Worm (Caenorhabditis elegans) whole organism, L4 larva: Measurements from ENCODE around the gene eat-3.

Experiments used
- F37D6.2 ChIP-seq: sonication (generic microtip); optimal IDR thresholded peaks from 2 replicates; lab custom pipeline; 2016; ENCODE audit warnings: mild to moderate bottlenecking, missing genetic modification characterization, missing compliant biosample characterization
- F49E8.2 ChIP-seq: sonication (generic microtip); optimal IDR thresholded peaks from 2 replicates; lab custom pipeline; 2016; ENCODE audit warnings: missing compliant biosample characterization, mild to moderate bottlenecking, missing genetic modification characterization, borderline replicate concordance
- T26A8.4 ChIP-seq: fragments of 200-800 bp; sonication (Bioruptor generic); IDR thresholded peaks from 2 replicates; pipeline ENCODE4 v1.3.6; 2022; ENCODE audit warnings: missing genetic modification characterization, missing compliant biosample characterization
- Y105C5A.15 ChIP-seq: fragments of 200-800 bp; sonication (Bioruptor generic); IDR thresholded peaks from 2 replicates; pipeline ENCODE4 v1.3.6; 2022; ENCODE audit warnings: missing genetic modification characterization, missing compliant biosample characterization
- Y75B8A.6 ChIP-seq: fragments of 200-800 bp; sonication (Bioruptor generic); IDR thresholded peaks from 2 replicates; pipeline ENCODE4 v1.3.6; 2022; ENCODE audit warnings: missing genetic modification reagents, missing genetic modification characterization, missing compliant biosample characterization
- aha-1 ChIP-seq: fragments of 150-350 bp; peaks from one replicate; lab custom pipeline; 2014; ENCODE audit warnings: missing biosample characterization, missing genetic modification characterization
- aly-2 ChIP-seq: sonication (generic microtip); optimal IDR thresholded peaks from 2 replicates; lab custom pipeline; 2018; ENCODE audit warnings: missing biosample characterization, missing genetic modification characterization
- ceh-20 ChIP-seq: fragments of 200-800 bp; sonication (Bioruptor generic); IDR thresholded peaks from 2 replicates; pipeline ENCODE4 v1.3.6; 2022; ENCODE audit warnings: missing genetic modification reagents, missing genetic modification characterization, missing compliant biosample characterization
- ceh-44 ChIP-seq: fragments of 200-800 bp; sonication (Bioruptor generic); IDR thresholded peaks from 2 replicates; pipeline ENCODE4 v1.3.6; 2022; ENCODE audit warnings: missing genetic modification reagents, missing genetic modification characterization, missing compliant biosample characterization
- ctbp-1 ChIP-seq: fragments of 200-800 bp; sonication (Bioruptor generic); IDR thresholded peaks from 2 replicates; pipeline ENCODE4 v1.3.6; 2022; ENCODE audit warnings: missing genetic modification reagents, missing genetic modification characterization, missing compliant biosample characterization
- daf-12 ChIP-seq: fragments of 150-350 bp; optimal IDR thresholded peaks from 2 replicates; lab custom pipeline; 2014; ENCODE audit warnings: missing biosample characterization, missing genetic modification reagents, missing genetic modification characterization
- daf-16 ChIP-seq, 3 experiments: sonication (generic microtip); optimal IDR thresholded peaks; 2 replicates each; lab custom pipeline; 2016 to 2017; ENCODE audit warnings: missing genetic modification characterization in 3 of 3, missing genetic modification reagents in 3 of 3, mild to moderate bottlenecking in 2 of 3, missing compliant biosample characterization in 2 of 3, missing biosample characterization in 1 of 3, moderate library complexity in 1 of 3
- dmd-6 ChIP-seq: fragments of 200-800 bp; sonication (Bioruptor generic); IDR thresholded peaks from 2 replicates; pipeline ENCODE4 v1.3.6; 2022; ENCODE audit warnings: missing genetic modification reagents, missing genetic modification characterization, missing compliant biosample characterization
- dmd-8 ChIP-seq: fragments of 200-800 bp; sonication (Bioruptor generic); IDR thresholded peaks from 2 replicates; pipeline ENCODE4 v1.3.6; 2022; ENCODE audit warnings: missing genetic modification characterization, missing compliant biosample characterization
- dmd-9 ChIP-seq: fragments of 200-800 bp; sonication (Bioruptor generic); IDR thresholded peaks from 2 replicates; pipeline ENCODE4 v1.3.6; 2022; ENCODE audit warnings: missing genetic modification reagents, missing genetic modification characterization, missing compliant biosample characterization
- duxl-1 ChIP-seq: sonication (generic microtip); optimal IDR thresholded peaks from 2 replicates; lab custom pipeline; 2016; ENCODE audit warnings: mild to moderate bottlenecking, missing genetic modification characterization, moderate library complexity, missing compliant biosample characterization; ENCODE audit not compliant: poor library complexity
- fkh-10 ChIP-seq: fragments of 150-350 bp; optimal IDR thresholded peaks from 2 replicates; lab custom pipeline; 2014; ENCODE audit warnings: missing biosample characterization, missing genetic modification reagents, missing genetic modification characterization
- hlh-11 ChIP-seq: fragments of 200-800 bp; sonication (Bioruptor generic); optimal IDR thresholded peaks from 2 replicates; lab custom pipeline; 2018; ENCODE audit warnings: mild to moderate bottlenecking, missing genetic modification characterization, missing compliant biosample characterization
- jun-1 ChIP-seq: fragments of 150-350 bp; optimal IDR thresholded peaks from 2 replicates; lab custom pipeline; 2014; ENCODE audit warnings: missing biosample characterization, missing genetic modification reagents, missing genetic modification characterization
- lim-7 ChIP-seq: fragments of 200-800 bp; sonication (Bioruptor generic); IDR thresholded peaks from 2 replicates; pipeline ENCODE4 v1.3.6; 2022; ENCODE audit warnings: missing genetic modification characterization, missing compliant biosample characterization
- lin-29 ChIP-seq: fragments of 200-800 bp; sonication (Bioruptor generic); IDR thresholded peaks from 2 replicates; pipeline ENCODE4 v1.3.6; 2022; ENCODE audit warnings: missing genetic modification reagents, missing genetic modification characterization, missing compliant biosample characterization
- lsy-2 ChIP-seq, 2 experiments: fragments of 150-350 bp in 1 of 2; sonication (generic microtip) in 1 of 2; optimal IDR thresholded peaks; 2 replicates each; lab custom pipeline; 2014 to 2017; ENCODE audit warnings: missing biosample characterization in 2 of 2, missing genetic modification characterization in 2 of 2
- madf-9 ChIP-seq: fragments of 200-800 bp; sonication (Bioruptor generic); conservative IDR thresholded peaks from 2 replicates; pipeline ENCODE4 v1.3.6; 2022; ENCODE audit warnings: missing genetic modification reagents, missing genetic modification characterization, missing compliant biosample characterization
- mdt-29 ChIP-seq: fragments of 200-800 bp; sonication (Bioruptor generic); IDR thresholded peaks from 2 replicates; pipeline ENCODE4 v1.3.6; 2022; ENCODE audit warnings: missing genetic modification reagents, missing genetic modification characterization, missing compliant biosample characterization
- mep-1 ChIP-seq: fragments of 150-350 bp; sonication (generic microtip); optimal IDR thresholded peaks from 3 replicates; lab custom pipeline; 2014; ENCODE audit warnings: missing biosample characterization, missing genetic modification characterization
- mxl-2 ChIP-seq: fragments of 200-800 bp; sonication (Bioruptor generic); conservative IDR thresholded peaks from 2 replicates; pipeline ENCODE4 v1.3.6; 2022; ENCODE audit warnings: missing genetic modification reagents, missing genetic modification characterization, missing compliant biosample characterization
- nhr-11 ChIP-seq: fragments of 150-350 bp; optimal IDR thresholded peaks from 2 replicates; lab custom pipeline; 2014; ENCODE audit warnings: missing biosample characterization, missing genetic modification characterization
- nhr-25 ChIP-seq: sonication (generic microtip); optimal IDR thresholded peaks from 2 replicates; lab custom pipeline; 2017; ENCODE audit warnings: missing genetic modification characterization, mild to moderate bottlenecking, missing compliant biosample characterization, antibody characterized with exemption, moderate library complexity, borderline replicate concordance; ENCODE audit not compliant: insufficient read depth
- nhr-28 ChIP-seq: fragments of 150-350 bp; optimal IDR thresholded peaks from 2 replicates; lab custom pipeline; 2014; ENCODE audit warnings: missing biosample characterization, missing genetic modification characterization
- nhr-48 ChIP-seq: sonication (generic microtip); optimal IDR thresholded peaks from 2 replicates; lab custom pipeline; 2016; ENCODE audit warnings: mild to moderate bottlenecking, missing genetic modification characterization, missing compliant biosample characterization
- nhr-76 ChIP-seq: fragments of 150-350 bp; optimal IDR thresholded peaks from 2 replicates; lab custom pipeline; 2014; ENCODE audit warnings: missing biosample characterization, missing genetic modification characterization
- pha-4 ChIP-seq, 2 experiments: fragments of 150-350 bp in 1 of 2; fragments of 200-800 bp in 1 of 2; sonication (Bioruptor generic) in 1 of 2; IDR thresholded peaks in 1 of 2; optimal IDR thresholded peaks in 1 of 2; 2 replicates each; pipeline versions ENCODE4 v1.3.6 to Lab custom; 2014 to 2022; ENCODE audit warnings: missing genetic modification characterization in 2 of 2, missing genetic modification reagents in 2 of 2, missing biosample characterization in 1 of 2, missing compliant biosample characterization in 1 of 2
- php-3 ChIP-seq: fragments of 200-800 bp; sonication (Bioruptor generic); IDR thresholded peaks from 2 replicates; pipeline ENCODE4 v1.3.6; 2022; ENCODE audit warnings: missing genetic modification reagents, missing genetic modification characterization, missing compliant biosample characterization
- pqm-1 ChIP-seq: sonication (generic microtip); optimal IDR thresholded peaks from 2 replicates; lab custom pipeline; 2017; ENCODE audit warnings: missing biosample characterization, missing genetic modification characterization
- sdz-12 ChIP-seq: fragments of 200-800 bp; sonication (Bioruptor generic); optimal IDR thresholded peaks from 2 replicates; lab custom pipeline; 2018; ENCODE audit warnings: mild to moderate bottlenecking, missing genetic modification characterization, missing compliant biosample characterization
- set-16 ChIP-seq: fragments of 200-800 bp; sonication (Bioruptor generic); IDR thresholded peaks from 2 replicates; pipeline ENCODE4 v1.3.6; 2022; ENCODE audit warnings: missing genetic modification reagents, missing genetic modification characterization, missing compliant biosample characterization
- skn-1 ChIP-seq: fragments of 150-350 bp; optimal IDR thresholded peaks from 2 replicates; lab custom pipeline; 2014; ENCODE audit warnings: missing biosample characterization, missing genetic modification characterization
- snpc-1.2 ChIP-seq: fragments of 200-800 bp; sonication (Bioruptor generic); IDR thresholded peaks from 2 replicates; pipeline ENCODE4 v1.3.6; 2022; ENCODE audit warnings: missing genetic modification reagents, missing genetic modification characterization, missing compliant biosample characterization
- tag-97 ChIP-seq: fragments of 200-800 bp; sonication (Bioruptor generic); IDR thresholded peaks from 2 replicates; pipeline ENCODE4 v1.3.6; 2022; ENCODE audit warnings: missing genetic modification characterization, missing compliant biosample characterization
- unc-130 ChIP-seq: sonication (generic microtip); optimal IDR thresholded peaks from 2 replicates; lab custom pipeline; 2016; ENCODE audit warnings: missing genetic modification reagents, missing genetic modification characterization, missing compliant biosample characterization
- unc-62 ChIP-seq, 3 experiments: fragments of 150-350 bp in 1 of 3; sonication (generic microtip); optimal IDR thresholded peaks in 2 of 3; peaks in 1 of 3; 1 replicate in 1 of 3; 2 replicates in 2 of 3; lab custom pipeline; 2014 to 2017; ENCODE audit warnings: missing biosample characterization in 3 of 3, missing genetic modification characterization in 3 of 3, missing genetic modification reagents in 3 of 3, missing genotype in 1 of 3
- vab-7 ChIP-seq: fragments of 200-800 bp; sonication (Bioruptor generic); IDR thresholded peaks from 2 replicates; pipeline ENCODE4 v1.3.6; 2022; ENCODE audit warnings: missing genetic modification reagents, missing genetic modification characterization, missing compliant biosample characterization
- zfp-2 ChIP-seq: sonication (generic microtip); optimal IDR thresholded peaks from 2 replicates; lab custom pipeline; 2016; ENCODE audit warnings: mild to moderate bottlenecking, missing genetic modification characterization, missing compliant biosample characterization

Gene eat-3

ce11 chrII:9322870-9323349 lies 1.8 kb upstream of the eat-3 start, which contains the start of gene rab-39 (continued):
- TF ChIP-seq lin-29 (GFP tag; lab: Robert Waterston, UW) (no peak), ceh-44 (GFP tag; lab: Robert Waterston, UW) (no peak), duxl-1 (no peak), F37D6.2 (tag; lab: Kevin White, UChicago) (no peak), mep-1 (tag; lab: Kevin White, UChicago) (peak; percentile 32), tag-97 (no peak), pha-4 (GFP tag; IDR thresholded peaks at IDR 0.05; lab: Robert Waterston, UW) (no peak), pha-4 (tag; optimal IDR thresholded peaks at IDR 0.05; lab: Kevin White, UChicago) (no peak), jun-1 (tag; lab: Kevin White, UChicago) (no peak), sdz-12 (GFP tag; lab: Kevin White, UChicago) (no peak), fkh-10 (GFP tag; lab: Kevin White, UChicago) (no peak), ceh-20 (GFP tag; lab: Robert Waterston, UW) (no peak), T26A8.4 (GFP tag; lab: Robert Waterston, UW) (no peak), aly-2 (tag; lab: Kevin White, UChicago) (no peak), Y75B8A.6 (GFP tag; lab: Robert Waterston, UW) (no peak), aha-1 (tag; lab: Kevin White, UChicago) (no peak), nhr-25 (tag; lab: Kevin White, UChicago) (no peak), hlh-11 (peak; percentile 53), F49E8.2 (tag; lab: Kevin White, UChicago) (no peak), unc-130 (GFP tag; lab: Kevin White, UChicago) (no peak), mdt-29 (GFP tag; lab: Robert Waterston, UW) (no peak), dmd-9 (GFP tag; lab: Robert Waterston, UW) (no peak), lsy-2 (tag; optimal IDR thresholded peaks at IDR 0.05; lab: Kevin White, UChicago) (peak in 1 of 2 experiments; percentile 69)

DNA sequence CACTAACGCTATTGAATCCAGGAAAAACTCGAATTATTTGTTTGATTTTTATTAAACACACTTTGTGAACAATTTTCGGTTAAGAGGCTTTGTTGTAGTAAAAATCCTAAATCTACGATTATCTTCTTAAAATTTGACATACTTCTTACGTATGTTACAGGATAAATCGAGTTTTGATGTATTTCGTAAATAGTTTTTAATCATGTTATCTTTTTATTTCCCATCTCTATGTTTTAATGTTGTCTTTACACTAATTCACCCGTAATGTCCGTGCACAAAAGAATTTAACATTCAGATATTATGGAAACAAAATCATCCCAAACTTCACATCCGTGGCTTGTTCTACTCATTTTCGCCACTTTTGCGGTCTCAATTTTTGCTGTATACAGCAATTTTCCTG lies 1.0 kb upstream of the eat-3 start, which contains the start of gene egli-1:
Gene egli-1, plus strand, starts transcription at position 301 of the 400 bp plus-strand sequence.
- no peak for TF ChIP-seq skn-1 (tag; lab: Kevin White, UChicago)
- TF ChIP-seq ctbp-1 (GFP tag; lab: Robert Waterston, UW) = no peak
- no peak for TF ChIP-seq snpc-1.2 (GFP tag; lab: Robert Waterston, UW)
- TF ChIP-seq tag-97 = no peak
- TF ChIP-seq nhr-11 (tag; lab: Kevin White, UChicago) = no peak
- no peak for TF ChIP-seq lin-29 (GFP tag; lab: Robert Waterston, UW)
- TF ChIP-seq set-16 (GFP tag; lab: Robert Waterston, UW) = no peak
- TF ChIP-seq pha-4 (GFP tag; IDR thresholded peaks at IDR 0.05; lab: Robert Waterston, UW) = no peak
- TF ChIP-seq pha-4 (tag; optimal IDR thresholded peaks at IDR 0.05; lab: Kevin White, UChicago) = no peak

DNA sequence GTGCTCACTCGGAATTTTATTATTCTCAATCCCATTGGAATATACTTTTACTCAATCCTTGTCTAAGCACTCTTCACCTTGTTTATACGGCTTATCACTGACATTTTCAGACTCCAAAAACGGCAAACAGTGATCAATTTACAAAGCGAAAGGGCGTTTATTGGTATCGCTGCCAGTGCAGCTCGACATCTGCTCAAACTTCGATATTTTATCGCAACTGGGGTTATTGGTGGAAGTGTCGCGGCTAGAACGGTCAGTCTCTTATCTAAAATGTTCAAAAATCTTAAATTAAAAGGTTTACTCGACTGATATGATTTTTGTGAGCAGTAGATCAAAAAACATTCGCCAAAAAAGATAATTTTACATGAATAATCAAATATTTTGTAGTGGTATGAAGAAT lies 881 bp downstream of the eat-3 start:
- TF ChIP-seq vab-7 (GFP tag; lab: Robert Waterston, UW) (no peak), php-3 (GFP tag; lab: Robert Waterston, UW) (0 out of 2 replicates have a peak, but pooled peaks have one; percentile 16), nhr-48 (tag; lab: Kevin White, UChicago) (no peak), madf-9 (GFP tag; lab: Robert Waterston, UW) (no peak), zfp-2 (no peak), hlh-11 (peak; percentile 81), nhr-25 (tag; lab: Kevin White, UChicago) (no peak), unc-62 (GFP tag; optimal IDR thresholded peaks at IDR 0.05 in 1 of 2; lab: Kevin White, UChicago) (no peak), unc-62 (tag; optimal IDR thresholded peaks at IDR 0.05; lab: Kevin White, UChicago) (no peak), duxl-1 (no peak), lim-7 (GFP tag; lab: Robert Waterston, UW) (no peak), dmd-6 (GFP tag; lab: Robert Waterston, UW) (peak; percentile 77), jun-1 (tag; lab: Kevin White, UChicago) (no peak), nhr-76 (tag; lab: Kevin White, UChicago) (no peak), T26A8.4 (GFP tag; lab: Robert Waterston, UW) (no peak), daf-16 (GFP tag; optimal IDR thresholded peaks at IDR 0.05; lab: Kevin White, UChicago) (no peak), daf-16 (tag; optimal IDR thresholded peaks at IDR 0.05; lab: Kevin White, UChicago) (peak; percentile 57), sdz-12 (GFP tag; lab: Kevin White, UChicago) (no peak), dmd-8 (no peak), fkh-10 (GFP tag; lab: Kevin White, UChicago) (no peak), pqm-1 (peak; percentile 78), ceh-20 (GFP tag; lab: Robert Waterston, UW) (no peak), nhr-28 (peak; percentile 59), Y105C5A.15 (GFP tag; lab: Robert Waterston, UW) (no peak), mxl-2 (GFP tag; lab: Robert Waterston, UW) (no peak), daf-12 (no peak)
